Worm (Caenorhabditis elegans) whole organism, midembryonic: ENCODE data around the gene mdh-2.

Source experiments
- T22C8.4 ChIP-seq: fragments of 200-800 bp; sonication (Bioruptor generic); IDR thresholded peaks from 2 replicates; pipeline ENCODE4 v1.3.6; 2022; ENCODE audit warnings: missing genetic modification characterization, missing compliant biosample characterization
- flt-1 ChIP-seq: fragments of 200-800 bp; sonication (Bioruptor generic); IDR thresholded peaks from 2 replicates; pipeline ENCODE4 v1.3.6; 2022; ENCODE audit warnings: missing genetic modification characterization, missing compliant biosample characterization
- klf-2 ChIP-seq: fragments of 200-800 bp; sonication (Bioruptor generic); conservative IDR thresholded peaks from 2 replicates; pipeline ENCODE4 v1.3.6; 2022; ENCODE audit warnings: missing genetic modification reagents, missing genetic modification characterization, missing compliant biosample characterization
- med-1 ChIP-seq: sonication (generic microtip); optimal IDR thresholded peaks from 2 replicates; lab custom pipeline; 2017; ENCODE audit warnings: missing genetic modification characterization, mild to moderate bottlenecking, missing compliant biosample characterization, antibody characterized with exemption, missing genetic modification reagents; ENCODE audit not compliant: insufficient read depth
- ref-1 ChIP-seq: fragments of 200-800 bp; sonication (Bioruptor generic); conservative IDR thresholded peaks from 2 replicates; pipeline ENCODE4 v1.3.6; 2022; ENCODE audit warnings: missing genetic modification reagents, missing genetic modification characterization, missing compliant biosample characterization
- tab-1 ChIP-seq: fragments of 200-800 bp; sonication (Bioruptor generic); IDR thresholded peaks from 2 replicates; pipeline ENCODE4 v1.3.6; 2022; ENCODE audit warnings: missing genetic modification characterization, missing compliant biosample characterization
- ztf-23 ChIP-seq: fragments of 200-800 bp; sonication (Bioruptor generic); IDR thresholded peaks from 2 replicates; pipeline ENCODE4 v1.3.6; 2022; ENCODE audit warnings: missing genetic modification reagents, missing genetic modification characterization, missing compliant biosample characterization
- ztf-29 ChIP-seq: fragments of 200-800 bp; sonication (Bioruptor generic); IDR thresholded peaks from 2 replicates; pipeline ENCODE4 v1.3.6; 2022; ENCODE audit warnings: missing genetic modification reagents, missing genetic modification characterization, missing compliant biosample characterization

DNA sequence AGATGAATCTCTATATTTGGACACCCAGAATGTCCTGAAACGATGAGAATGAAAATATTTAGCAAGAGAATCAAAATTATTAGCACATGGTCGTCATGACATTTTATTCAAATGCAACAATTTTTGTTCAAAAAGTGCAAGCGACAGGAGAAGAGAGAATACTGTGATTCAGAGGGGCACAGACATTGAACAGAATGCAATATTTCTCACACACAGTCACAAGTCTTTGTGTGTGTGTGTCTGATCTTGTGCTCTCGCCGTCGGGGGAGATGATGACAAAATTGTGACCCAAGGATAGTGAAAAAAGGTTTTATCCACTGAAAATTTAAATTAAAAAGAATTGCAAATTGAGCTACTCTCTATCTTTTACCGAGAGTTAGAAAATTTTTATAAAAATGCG lies 4.7 kb downstream of the mdh-2 start:
- TF ChIP-seq flt-1 (GFP tag; lab: Robert Waterston, UW) (no peak), tab-1 (GFP tag; lab: Robert Waterston, UW) (no peak), T22C8.4 (GFP tag; lab: Robert Waterston, UW) (no peak), klf-2 (GFP tag; lab: Robert Waterston, UW) (no peak), ref-1 (no peak), ztf-29 (GFP tag; lab: Robert Waterston, UW) (no peak), med-1 (GFP tag; lab: Kevin White, UChicago) (no peak), ztf-23 (GFP tag; lab: Robert Waterston, UW) (no peak)
